Worm (Caenorhabditis elegans) whole organism, late embryonic: ENCODE results near the gene glrx-22.

ENCODE experiments used
- C38D4.7 ChIP-seq: fragments of 200-800 bp; sonication (Bioruptor generic); optimal IDR thresholded peaks from 2 replicates; lab custom pipeline; 2018; ENCODE audit warnings: mild to moderate bottlenecking, missing genetic modification characterization, moderate library complexity, missing compliant biosample characterization
- F13H6.1 ChIP-seq: sonication (generic microtip); optimal IDR thresholded peaks from 2 replicates; lab custom pipeline; 2016; ENCODE audit warnings: missing genetic modification characterization, missing compliant biosample characterization
- K02D7.2 ChIP-seq: sonication (generic microtip); optimal IDR thresholded peaks from 2 replicates; lab custom pipeline; 2017; ENCODE audit warnings: mild to moderate bottlenecking, missing genetic modification characterization, missing compliant biosample characterization
- T23F11.4 ChIP-seq: fragments of 200-800 bp; sonication (Bioruptor generic); optimal IDR thresholded peaks from 2 replicates; lab custom pipeline; 2018; ENCODE audit warnings: mild to moderate bottlenecking, missing genetic modification characterization, missing compliant biosample characterization
- Y22D7AL.16 ChIP-seq: sonication (generic microtip); optimal IDR thresholded peaks from 2 replicates; lab custom pipeline; 2016; ENCODE audit warnings: missing genetic modification characterization, missing compliant biosample characterization
- ama-1 ChIP-seq: fragments of 150-350 bp; optimal IDR thresholded peaks from 2 replicates; lab custom pipeline; 2014
- ceh-14 ChIP-seq: sonication (generic microtip); optimal IDR thresholded peaks from 2 replicates; lab custom pipeline; 2016; ENCODE audit warnings: missing genotype, missing genetic modification characterization, missing compliant biosample characterization
- ceh-2 ChIP-seq: sonication (generic microtip); optimal IDR thresholded peaks from 2 replicates; lab custom pipeline; 2016; ENCODE audit warnings: missing genotype, missing genetic modification characterization, missing compliant biosample characterization
- ceh-22 ChIP-seq: sonication (generic microtip); optimal IDR thresholded peaks from 2 replicates; lab custom pipeline; 2017; ENCODE audit warnings: missing biosample characterization, missing genetic modification characterization
- ceh-24 ChIP-seq: sonication (generic microtip); optimal IDR thresholded peaks from 2 replicates; lab custom pipeline; 2016; ENCODE audit warnings: mild to moderate bottlenecking, missing genetic modification characterization, missing compliant biosample characterization
- ceh-30 ChIP-seq: fragments of 150-350 bp; optimal IDR thresholded peaks from 2 replicates; lab custom pipeline; 2014; ENCODE audit warnings: missing biosample characterization, missing genetic modification characterization
- ceh-31 ChIP-seq: sonication (generic microtip); optimal IDR thresholded peaks from 2 replicates; lab custom pipeline; 2016; ENCODE audit warnings: missing genetic modification characterization, missing compliant biosample characterization
- ceh-45 ChIP-seq: fragments of 200-800 bp; sonication (Bioruptor generic); IDR thresholded peaks from 2 replicates; pipeline ENCODE4 v1.3.6; 2022; ENCODE audit warnings: missing genetic modification reagents, missing genetic modification characterization, missing compliant biosample characterization
- ceh-48 ChIP-seq: sonication (generic microtip); optimal IDR thresholded peaks from 2 replicates; lab custom pipeline; 2016; ENCODE audit warnings: missing genetic modification characterization, inconsistent platforms, missing compliant biosample characterization
- ceh-9 ChIP-seq: sonication (generic microtip); optimal IDR thresholded peaks from 2 replicates; lab custom pipeline; 2016; ENCODE audit warnings: mild to moderate bottlenecking, missing genetic modification characterization, inconsistent platforms, missing compliant biosample characterization
- che-1 ChIP-seq: sonication (generic microtip); optimal IDR thresholded peaks from 2 replicates; lab custom pipeline; 2016; ENCODE audit warnings: mild to moderate bottlenecking, missing genetic modification characterization, missing compliant biosample characterization
- dmd-4 ChIP-seq: sonication (generic microtip); optimal IDR thresholded peaks from 2 replicates; lab custom pipeline; 2016; ENCODE audit warnings: borderline replicate concordance, missing genetic modification characterization, missing compliant biosample characterization
- dve-1 ChIP-seq: sonication (generic microtip); optimal IDR thresholded peaks from 2 replicates; lab custom pipeline; 2017; ENCODE audit warnings: antibody characterized with exemption, mild to moderate bottlenecking, missing genetic modification characterization, missing compliant biosample characterization
- elt-2 ChIP-seq: sonication (generic microtip); optimal IDR thresholded peaks from 2 replicates; lab custom pipeline; 2016; ENCODE audit warnings: missing genetic modification reagents, missing genetic modification characterization, missing compliant biosample characterization
- elt-4 ChIP-seq: sonication (generic microtip); optimal IDR thresholded peaks from 2 replicates; lab custom pipeline; 2016; ENCODE audit warnings: missing genetic modification characterization, missing compliant biosample characterization
- eyg-1 ChIP-seq: sonication (generic microtip); optimal IDR thresholded peaks from 2 replicates; lab custom pipeline; 2016; ENCODE audit warnings: missing genotype, missing genetic modification characterization, missing compliant biosample characterization
- hlh-13 ChIP-seq: fragments of 200-800 bp; sonication (Bioruptor generic); optimal IDR thresholded peaks from 2 replicates; lab custom pipeline; 2018; ENCODE audit warnings: mild to moderate bottlenecking, missing genetic modification characterization, missing compliant biosample characterization
- hlh-8 ChIP-seq: sonication (generic microtip); optimal IDR thresholded peaks from 2 replicates; lab custom pipeline; 2016; ENCODE audit warnings: missing genotype, missing genetic modification characterization, missing compliant biosample characterization
- mec-3 ChIP-seq: sonication (generic microtip); optimal IDR thresholded peaks from 2 replicates; lab custom pipeline; 2016; ENCODE audit warnings: borderline replicate concordance, missing genetic modification characterization, missing compliant biosample characterization
- nfya-1 ChIP-seq: sonication (generic microtip); optimal IDR thresholded peaks from 2 replicates; lab custom pipeline; 2017; ENCODE audit warnings: missing genetic modification characterization, mild to moderate bottlenecking, missing compliant biosample characterization, antibody characterized with exemption, moderate library complexity
- nhr-232 ChIP-seq: sonication (generic microtip); optimal IDR thresholded peaks from 2 replicates; lab custom pipeline; 2016; ENCODE audit warnings: missing genetic modification characterization, missing compliant biosample characterization
- npax-4 ChIP-seq: sonication (generic microtip); optimal IDR thresholded peaks from 2 replicates; lab custom pipeline; 2016; ENCODE audit warnings: missing genetic modification characterization, missing compliant biosample characterization
- odd-2 ChIP-seq: sonication (generic microtip); optimal IDR thresholded peaks from 2 replicates; lab custom pipeline; 2017; ENCODE audit warnings: antibody characterized with exemption, mild to moderate bottlenecking, missing genetic modification characterization, missing compliant biosample characterization
- pha-2 ChIP-seq: sonication (generic microtip); optimal IDR thresholded peaks from 2 replicates; lab custom pipeline; 2017; ENCODE audit warnings: mild to moderate bottlenecking, missing genetic modification characterization, missing compliant biosample characterization
- pha-4 ChIP-seq: fragments of 150-350 bp; optimal IDR thresholded peaks from 2 replicates; lab custom pipeline; 2018; ENCODE audit warnings: missing biosample characterization, missing genetic modification reagents, missing genetic modification characterization
- pqm-1 ChIP-seq: sonication (generic microtip); optimal IDR thresholded peaks from 2 replicates; lab custom pipeline; 2016; ENCODE audit warnings: missing genetic modification characterization, missing compliant biosample characterization
- ref-2 ChIP-seq: sonication (generic microtip); optimal IDR thresholded peaks from 2 replicates; lab custom pipeline; 2016; ENCODE audit warnings: missing genetic modification characterization, missing compliant biosample characterization
- sdc-2 ChIP-seq: sonication (generic microtip); optimal IDR thresholded peaks from 2 replicates; lab custom pipeline; 2016; ENCODE audit warnings: missing genotype, missing genetic modification characterization, missing compliant biosample characterization
- tbx-2 ChIP-seq: sonication (generic microtip); optimal IDR thresholded peaks from 2 replicates; lab custom pipeline; 2016; ENCODE audit warnings: missing genetic modification characterization, missing compliant biosample characterization
- ttx-3 ChIP-seq: sonication (generic microtip); optimal IDR thresholded peaks from 2 replicates; lab custom pipeline; 2016; ENCODE audit warnings: missing genetic modification reagents, missing genetic modification characterization, missing compliant biosample characterization
- zip-5 ChIP-seq: sonication (generic microtip); optimal IDR thresholded peaks from 2 replicates; lab custom pipeline; 2016; ENCODE audit warnings: missing genetic modification characterization, missing compliant biosample characterization
- ztf-16 ChIP-seq: sonication (generic microtip); optimal IDR thresholded peaks from 2 replicates; lab custom pipeline; 2017; ENCODE audit warnings: missing genetic modification characterization, missing compliant biosample characterization

The glrx-22 gene

ce11 chrIV:8170264-8170663 is 30.8 kb downstream of the glrx-22 start:
- no peak for TF ChIP-seq tbx-2 (tag; lab: Kevin White, UChicago)
- TF ChIP-seq Y22D7AL.16 (tag; lab: Kevin White, UChicago) = no peak
- TF ChIP-seq ceh-2 (tag; lab: Kevin White, UChicago) = no peak
- TF ChIP-seq dve-1 = peak; percentile 25
- no peak for TF ChIP-seq pha-4 (tag; lab: Kevin White, UChicago)
- no peak for TF ChIP-seq ama-1
- peak; percentile 7 for TF ChIP-seq ref-2 (tag; lab: Kevin White, UChicago)
- no peak for TF ChIP-seq ceh-22
- TF ChIP-seq npax-4 (tag; lab: Kevin White, UChicago) = no peak
- TF ChIP-seq eyg-1 (tag; lab: Kevin White, UChicago) = no peak
- TF ChIP-seq, all 69 proteins: peak for 2

- TF ChIP-seq ceh-2 (tag; lab: Kevin White, UChicago) (no peak), zip-5 (tag; lab: Kevin White, UChicago) (no peak), ceh-48 (tag; lab: Kevin White, UChicago) (no peak), elt-4 (no peak)
- TF ChIP-seq, all 69 proteins: peak for 0
Measured at ce11 chrIV:8169674-8170073, 31.4 kb downstream of the glrx-22 start, which contains the start of gene C07G1.15. Gene C07G1.15 (plus strand): TSS chrIV:8169974.

ce11 chrIV:8168660-8169059 is 32.4 kb downstream of the glrx-22 start, which contains the start of gene clec-52:
Gene clec-52 (minus strand): TSS chrIV:8168760.
- no peak for TF ChIP-seq hlh-8 (tag; lab: Kevin White, UChicago)
- TF ChIP-seq K02D7.2 (tag; lab: Kevin White, UChicago) = no peak
- TF ChIP-seq hlh-13 = no peak
- TF ChIP-seq nfya-1 (tag; lab: Kevin White, UChicago) = no peak
- TF ChIP-seq pqm-1 (tag; lab: Kevin White, UChicago) = no peak
- no peak for TF ChIP-seq npax-4 (tag; lab: Kevin White, UChicago)
- no peak for TF ChIP-seq T23F11.4
- no peak for TF ChIP-seq sdc-2 (tag; lab: Kevin White, UChicago)
- no peak for TF ChIP-seq C38D4.7 (GFP tag; lab: Kevin White, UChicago)
- TF ChIP-seq dmd-4 (tag; lab: Kevin White, UChicago) = no peak
- TF ChIP-seq mec-3 (tag; lab: Kevin White, UChicago) = no peak
- no peak for TF ChIP-seq nhr-232 (tag; lab: Kevin White, UChicago)
- TF ChIP-seq ztf-16 = no peak
- TF ChIP-seq ceh-45 = no peak
- no peak for TF ChIP-seq ceh-24 (tag; lab: Kevin White, UChicago)
- no peak for TF ChIP-seq pha-2 (tag; lab: Kevin White, UChicago)
- TF ChIP-seq che-1 (tag; lab: Kevin White, UChicago) = no peak
- no peak for TF ChIP-seq F13H6.1 (tag; lab: Kevin White, UChicago)
- TF ChIP-seq, all 69 proteins: peak for 0

ce11 chrIV:8165950-8166349 is 35.1 kb downstream of the glrx-22 start, which contains the start of gene B0218.7:
Gene B0218.7 (minus strand): TSS chrIV:8166050.
- TF ChIP-seq ceh-14 (tag; lab: Kevin White, UChicago) (no peak), mec-3 (tag; lab: Kevin White, UChicago) (no peak), npax-4 (tag; lab: Kevin White, UChicago) (no peak), elt-2 (tag; lab: Kevin White, UChicago) (no peak), nhr-232 (tag; lab: Kevin White, UChicago) (no peak), sdc-2 (tag; lab: Kevin White, UChicago) (no peak), ceh-31 (tag; lab: Kevin White, UChicago) (no peak), ceh-30 (tag; lab: Kevin White, UChicago) (no peak), F13H6.1 (tag; lab: Kevin White, UChicago) (no peak), ceh-45 (no peak), odd-2 (no peak), eyg-1 (tag; lab: Kevin White, UChicago) (no peak), pha-2 (tag; lab: Kevin White, UChicago) (no peak), ceh-9 (tag; lab: Kevin White, UChicago) (no peak), Y22D7AL.16 (tag; lab: Kevin White, UChicago) (no peak), ttx-3 (no peak), ama-1 (no peak)
